Fruit fly (Drosophila melanogaster) whole organism, embryonic: ENCODE data around the gene CG10038.

Source experiments
- Antp ChIP-seq: fragments of 200-800 bp; sonication (Bioruptor generic); optimal IDR thresholded peaks from 3 replicates; lab custom pipeline; 2016; ENCODE audit warnings: missing biosample characterization, missing genetic modification characterization
- Blimp-1 ChIP-seq: fragments of 200-800 bp; sonication (Bioruptor generic); optimal IDR thresholded peaks from 3 replicates; lab custom pipeline; 2018; ENCODE audit warnings: missing biosample characterization, missing genetic modification characterization, mild to moderate bottlenecking, moderate library complexity, missing genetic modification reagents
- CG10366 ChIP-seq: fragments of 200-800 bp; sonication (Bioruptor generic); IDR thresholded peaks from 2 replicates; pipeline ENCODE4 v1.3.6; 2022; ENCODE audit warnings: missing biosample characterization, missing genetic modification characterization
- CG11456 ChIP-seq: fragments of 200-800 bp; sonication (Bioruptor generic); IDR thresholded peaks from 3 replicates; pipeline ENCODE4 v1.3.6; 2022; ENCODE audit warnings: missing biosample characterization, missing genetic modification characterization
- CG12236 ChIP-seq: fragments of 200-800 bp; sonication (Bioruptor generic); optimal IDR thresholded peaks from 2 replicates; lab custom pipeline; 2016; ENCODE audit warnings: missing biosample characterization, missing genetic modification characterization
- CG1233 ChIP-seq: fragments of 200-800 bp; sonication (Bioruptor generic); optimal IDR thresholded peaks from 4 replicates; lab custom pipeline; 2018; ENCODE audit warnings: missing biosample characterization, mild to moderate bottlenecking, missing genetic modification characterization
- CG14441 ChIP-seq: fragments of 200-800 bp; sonication (Bioruptor generic); IDR thresholded peaks from 2 replicates; pipeline ENCODE4 v1.3.6; 2022; ENCODE audit warnings: missing biosample characterization, missing genetic modification characterization
- CG17328 ChIP-seq: fragments of 200-800 bp; sonication (Bioruptor generic); IDR thresholded peaks from 2 replicates; pipeline ENCODE4 v1.3.6; 2022; ENCODE audit warnings: missing biosample characterization, missing genetic modification characterization
- CG17829 ChIP-seq: fragments of 200-800 bp; optimal IDR thresholded peaks from 2 replicates; lab custom pipeline; 2019; ENCODE audit warnings: missing biosample characterization, mild to moderate bottlenecking, missing genetic modification characterization, moderate library complexity
- CG18764 ChIP-seq: fragments of 200-800 bp; sonication (Bioruptor generic); optimal IDR thresholded peaks from 3 replicates; lab custom pipeline; 2016; ENCODE audit warnings: missing biosample characterization, missing genetic modification characterization
- CG30403 ChIP-seq: fragments of 200-800 bp; sonication (Bioruptor generic); optimal IDR thresholded peaks from 3 replicates; lab custom pipeline; 2016; ENCODE audit warnings: missing biosample characterization, missing genetic modification characterization
- CG31441 ChIP-seq: fragments of 200-800 bp; sonication (Bioruptor generic); IDR thresholded peaks from 2 replicates; pipeline ENCODE4 v1.3.6; 2022; ENCODE audit warnings: missing biosample characterization, missing genetic modification characterization
- CG32532 ChIP-seq: fragments of 200-800 bp; sonication (Bioruptor generic); IDR thresholded peaks from 2 replicates; pipeline ENCODE4 v1.3.6; 2022; ENCODE audit warnings: missing biosample characterization, missing genetic modification characterization
- CG33557 ChIP-seq: fragments of 200-800 bp; sonication (Bioruptor generic); optimal IDR thresholded peaks from 2 replicates; lab custom pipeline; 2019; ENCODE audit warnings: missing biosample characterization, mild to moderate bottlenecking, missing genetic modification characterization, moderate library complexity
- CG3407 ChIP-seq: fragments of 200-800 bp; sonication (Bioruptor generic); optimal IDR thresholded peaks from 2 replicates; lab custom pipeline; 2018; ENCODE audit warnings: missing biosample characterization, mild to moderate bottlenecking, missing genetic modification characterization
- CG3838 ChIP-seq: fragments of 200-800 bp; sonication (Bioruptor generic); optimal IDR thresholded peaks from 3 replicates; lab custom pipeline; 2016; ENCODE audit warnings: missing biosample characterization, missing genetic modification characterization
- CG4282 ChIP-seq: fragments of 200-800 bp; sonication (Bioruptor generic); optimal IDR thresholded peaks from 2 replicates; lab custom pipeline; 2016; ENCODE audit warnings: missing biosample characterization, missing genetic modification characterization
- CG4328 ChIP-seq: fragments of 200-800 bp; sonication (Bioruptor generic); optimal IDR thresholded peaks from 3 replicates; lab custom pipeline; 2017; ENCODE audit warnings: missing biosample characterization, missing genetic modification reagents, missing genetic modification characterization
- CG43689 ChIP-seq: fragments of 200-800 bp; sonication (Bioruptor generic); IDR thresholded peaks from 2 replicates; pipeline ENCODE4 v1.3.6; 2022; ENCODE audit warnings: missing biosample characterization, missing genetic modification characterization
- CG9215 ChIP-seq: fragments of 200-800 bp; sonication (Bioruptor generic); IDR thresholded peaks from 2 replicates; pipeline ENCODE4 v1.3.6; 2022; ENCODE audit warnings: missing biosample characterization, missing genetic modification characterization
- CG9876 ChIP-seq: fragments of 200-800 bp; sonication (Bioruptor generic); optimal IDR thresholded peaks from 2 replicates; lab custom pipeline; 2016; ENCODE audit warnings: missing biosample characterization, missing genetic modification characterization
- Camta ChIP-seq: fragments of 200-800 bp; sonication (Bioruptor generic); optimal IDR thresholded peaks from 2 replicates; lab custom pipeline; 2016; ENCODE audit warnings: missing biosample characterization, missing genetic modification characterization
- D ChIP-seq, 2 experiments: fragments of 200-800 bp in 1 of 2; fragments of >200 bp in 1 of 2; sonication (Bioruptor generic) in 1 of 2; optimal IDR thresholded peaks; 2 replicates in 1 of 2; 3 replicates in 1 of 2; lab custom pipeline; 2017; ENCODE audit warnings: mild to moderate bottlenecking in 1 of 2, missing biosample characterization in 1 of 2, missing genetic modification characterization in 1 of 2, missing genetic modification reagents in 1 of 2
- D19B ChIP-seq: fragments of 200-800 bp; sonication (Bioruptor generic); optimal IDR thresholded peaks from 2 replicates; lab custom pipeline; 2017; ENCODE audit warnings: missing biosample characterization, mild to moderate bottlenecking, missing genetic modification characterization
- Doc2 ChIP-seq: fragments of 200-800 bp; sonication (Bioruptor generic); IDR thresholded peaks from 2 replicates; pipeline ENCODE4 v1.3.6; 2022; ENCODE audit warnings: missing biosample characterization, missing genetic modification characterization
- ERR ChIP-seq: fragments of 200-800 bp; sonication (Bioruptor generic); optimal IDR thresholded peaks from 2 replicates; lab custom pipeline; 2016; ENCODE audit warnings: missing biosample characterization, missing genetic modification characterization
- Myb ChIP-seq: fragments of 200-800 bp; sonication (Bioruptor generic); optimal IDR thresholded peaks from 2 replicates; lab custom pipeline; 2016; ENCODE audit warnings: missing biosample characterization, missing genetic modification characterization
- Xrp1 ChIP-seq: fragments of 200-800 bp; sonication (Bioruptor generic); IDR thresholded peaks from 2 replicates; pipeline ENCODE4 v1.3.6; 2022; ENCODE audit warnings: missing biosample characterization, missing genetic modification characterization
- ato ChIP-seq: fragments of 200-800 bp; sonication (Bioruptor generic); IDR thresholded peaks from 2 replicates; pipeline ENCODE4 v1.3.6; 2022; ENCODE audit warnings: missing biosample characterization, missing genetic modification characterization; ENCODE audit not compliant: partially characterized antibody
- chif ChIP-seq, 2 experiments: fragments of 200-800 bp; sonication (Bioruptor generic); optimal IDR thresholded peaks; 3 replicates each; lab custom pipeline; 2016; ENCODE audit warnings: missing biosample characterization in 2 of 2, missing genetic modification characterization in 2 of 2
- disco-r ChIP-seq: fragments of 200-800 bp; sonication (Bioruptor generic); optimal IDR thresholded peaks from 2 replicates; lab custom pipeline; 2016; ENCODE audit warnings: missing biosample characterization, missing genetic modification characterization
- fd102C ChIP-seq: fragments of 200-800 bp; sonication (Bioruptor generic); optimal IDR thresholded peaks from 2 replicates; lab custom pipeline; 2018; ENCODE audit warnings: missing biosample characterization, mild to moderate bottlenecking, missing genetic modification characterization, moderate library complexity
- gcm ChIP-seq: fragments of 200-800 bp; sonication (Bioruptor generic); optimal IDR thresholded peaks from 2 replicates; lab custom pipeline; 2019; ENCODE audit warnings: missing biosample characterization, mild to moderate bottlenecking, missing genetic modification characterization, moderate library complexity
- gfzf ChIP-seq: fragments of 200-800 bp; sonication (Bioruptor generic); optimal IDR thresholded peaks from 2 replicates; lab custom pipeline; 2016; ENCODE audit warnings: missing biosample characterization, mild to moderate bottlenecking, missing genetic modification characterization, moderate library complexity
- kah ChIP-seq: fragments of 200-800 bp; sonication (Bioruptor generic); optimal IDR thresholded peaks from 2 replicates; lab custom pipeline; 2018; ENCODE audit warnings: missing biosample characterization, mild to moderate bottlenecking, missing genetic modification characterization
- ken ChIP-seq: fragments of 200-800 bp; sonication (Bioruptor generic); IDR thresholded peaks from 3 replicates; pipeline ENCODE4 v1.3.6; 2022; ENCODE audit warnings: missing biosample characterization, missing genetic modification characterization
- lilli ChIP-seq: fragments of 200-800 bp; sonication (Bioruptor generic); optimal IDR thresholded peaks from 3 replicates; lab custom pipeline; 2016; ENCODE audit warnings: missing biosample characterization, missing genetic modification characterization
- lola ChIP-seq, 3 experiments: fragments of >200 bp in 2 of 3; fragments of 200-800 bp in 1 of 3; sonication (Bioruptor generic) in 1 of 3; optimal IDR thresholded peaks; 2 replicates each; lab custom pipeline; 2017 to 2019; ENCODE audit warnings: missing biosample characterization in 3 of 3, missing genetic modification characterization in 3 of 3, mild to moderate bottlenecking in 1 of 3, moderate library complexity in 1 of 3
- mam ChIP-seq: fragments of 200-800 bp; sonication (Bioruptor generic); optimal IDR thresholded peaks from 3 replicates; lab custom pipeline; 2016; ENCODE audit warnings: missing biosample characterization, missing genetic modification characterization
- nmo ChIP-seq: fragments of 200-800 bp; sonication (Bioruptor generic); optimal IDR thresholded peaks from 2 replicates; lab custom pipeline; 2018; ENCODE audit warnings: missing biosample characterization, mild to moderate bottlenecking, missing genetic modification characterization, moderate library complexity
- nom ChIP-seq: fragments of 200-800 bp; sonication (Bioruptor generic); optimal IDR thresholded peaks from 2 replicates; lab custom pipeline; 2017; ENCODE audit warnings: missing biosample characterization, missing genetic modification characterization, mild to moderate bottlenecking, moderate library complexity, missing genetic modification reagents
- peb ChIP-seq: fragments of 200-800 bp; sonication (Bioruptor generic); IDR thresholded peaks from 2 replicates; pipeline ENCODE4 v1.3.6; 2022; ENCODE audit warnings: missing biosample characterization, missing genetic modification characterization
- prd ChIP-seq, 3 experiments: fragments of >200 bp in 2 of 3; fragments of 200-800 bp in 1 of 3; sonication (Bioruptor generic) in 1 of 3; optimal IDR thresholded peaks in 2 of 3; IDR thresholded peaks in 1 of 3; 2 replicates in 2 of 3; 3 replicates in 1 of 3; pipeline versions ENCODE4 v1.3.6 to Lab custom; 2017 to 2022; ENCODE audit warnings: missing biosample characterization in 1 of 3, missing genetic modification characterization in 1 of 3
- ro ChIP-seq: fragments of 200-800 bp; sonication (Bioruptor generic); IDR thresholded peaks from 2 replicates; pipeline ENCODE4 v1.3.6; 2022; ENCODE audit warnings: missing biosample characterization, missing genetic modification characterization
- sc ChIP-seq, 3 experiments: fragments of >200 bp in 2 of 3; fragments of 200-800 bp in 1 of 3; sonication (Bioruptor generic) in 1 of 3; optimal IDR thresholded peaks; 2 replicates in 2 of 3; 3 replicates in 1 of 3; lab custom pipeline; 2017; ENCODE audit warnings: mild to moderate bottlenecking in 1 of 3, missing biosample characterization in 1 of 3, missing genetic modification characterization in 1 of 3, missing genetic modification reagents in 1 of 3
- sisA ChIP-seq: fragments of 200-800 bp; sonication (Bioruptor generic); IDR thresholded peaks from 2 replicates; pipeline ENCODE4 v1.3.6; 2022; ENCODE audit warnings: missing biosample characterization, missing genetic modification characterization
- sr ChIP-seq: fragments of 200-800 bp; sonication (Bioruptor generic); IDR thresholded peaks from 3 replicates; pipeline ENCODE4 v1.3.6; 2022; ENCODE audit warnings: missing biosample characterization, missing genetic modification characterization
- tgo ChIP-seq: fragments of 200-800 bp; sonication (Bioruptor generic); IDR thresholded peaks from 3 replicates; pipeline ENCODE4 v1.3.6; 2022; ENCODE audit warnings: missing biosample characterization, missing genetic modification characterization
- tx ChIP-seq: fragments of 200-800 bp; sonication (Bioruptor generic); optimal IDR thresholded peaks from 2 replicates; lab custom pipeline; 2016; ENCODE audit warnings: missing biosample characterization, missing genetic modification characterization
- zfh2 ChIP-seq: fragments of 200-800 bp; sonication (Bioruptor generic); optimal IDR thresholded peaks from 2 replicates; lab custom pipeline; 2016; ENCODE audit warnings: missing biosample characterization, missing genetic modification characterization

The CG10038 gene

DNA sequence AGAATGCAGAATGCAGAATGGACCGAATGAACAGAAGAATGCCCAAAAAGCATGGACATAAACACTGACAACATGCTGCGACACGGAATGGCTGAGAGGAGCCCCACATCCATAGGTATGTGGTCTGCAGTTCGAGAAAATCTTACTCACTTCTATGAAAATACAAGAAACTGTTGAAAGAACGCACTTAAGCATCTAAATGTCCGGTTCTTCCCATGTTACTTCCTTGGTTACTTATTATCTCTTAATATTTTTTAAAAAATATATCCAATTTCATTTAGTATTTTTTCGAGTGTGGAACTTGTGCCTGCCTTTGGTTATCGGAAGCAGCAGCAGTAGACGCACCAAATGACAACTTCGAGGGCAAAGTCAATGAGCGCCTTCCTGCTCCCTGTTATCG, 36.2 kb downstream of the CG10038 start (continued):
- TF ChIP-seq tx (GFP tag; lab: Kevin White, UChicago): no peak
- TF ChIP-seq CG1233 (GFP tag; lab: Kevin White, UChicago): no peak
- TF ChIP-seq CG3838 (GFP tag; lab: Kevin White, UChicago): no peak
- TF ChIP-seq CG3407 (GFP tag; lab: Kevin White, UChicago): peak; percentile 22
- TF ChIP-seq sr (GFP tag; lab: Robert Waterston, UW): no peak
- no peak for TF ChIP-seq CG30403 (GFP tag; lab: Kevin White, UChicago)
- no peak for TF ChIP-seq CG10366 (GFP tag; lab: Robert Waterston, UW)
- no peak for TF ChIP-seq peb
- no peak for TF ChIP-seq gfzf (GFP tag; lab: Kevin White, UChicago)
- TF ChIP-seq nmo (GFP tag; lab: Kevin White, UChicago): peak; percentile 48
- TF ChIP-seq CG43689: no peak
- TF ChIP-seq Myb: no peak
- peak; percentile 72 for TF ChIP-seq nom (GFP tag; lab: Kevin White, UChicago)
- TF ChIP-seq Antp (GFP tag; lab: Kevin White, UChicago): no peak
- no peak for TF ChIP-seq kah (GFP tag; lab: Kevin White, UChicago)
- TF ChIP-seq gcm (GFP tag; lab: Kevin White, UChicago): peak; percentile 12
- peak in 1 of 3 experiments; percentile 66 for TF ChIP-seq lola (GFP tag; optimal IDR thresholded peaks at IDR 0.05; lab: Kevin White, UChicago)
- no peak for TF ChIP-seq CG11456
- peak; percentile 4 for TF ChIP-seq lilli (GFP tag; lab: Kevin White, UChicago)
- TF ChIP-seq Blimp-1 (GFP tag; lab: Kevin White, UChicago): peak; percentile 7
- TF ChIP-seq prd (optimal IDR thresholded peaks at IDR 0.05; lab: Kevin White, UChicago): no peak
- TF ChIP-seq prd (GFP tag; IDR thresholded peaks at IDR 0.05; lab: Robert Waterston, UW): peak; percentile 65; the same call in 2 of the 3 replicates
- no peak for TF ChIP-seq sisA (GFP tag; lab: Robert Waterston, UW)
- TF ChIP-seq ERR: no peak
- TF ChIP-seq ken (GFP tag; lab: Robert Waterston, UW): no peak
- peak; percentile 43; the same call in 1 of the 2 replicates for TF ChIP-seq CG31441 (GFP tag; lab: Robert Waterston, UW)
- no peak for TF ChIP-seq ro (GFP tag; lab: Robert Waterston, UW)
- TF ChIP-seq Doc2 (GFP tag; lab: Robert Waterston, UW): no peak
- TF ChIP-seq Xrp1 (GFP tag; lab: Robert Waterston, UW): peak; percentile 61
- TF ChIP-seq CG18764: no peak
- no peak for TF ChIP-seq Camta (GFP tag; lab: Kevin White, UChicago)
- TF ChIP-seq mam (GFP tag; lab: Kevin White, UChicago): no peak
- TF ChIP-seq CG33557 (GFP tag; lab: Kevin White, UChicago): no peak
- no peak for TF ChIP-seq CG14441 (GFP tag; lab: Robert Waterston, UW)
- TF ChIP-seq D (optimal IDR thresholded peaks at IDR 0.05; lab: Kevin White, UChicago): no peak
- no peak for TF ChIP-seq D (GFP tag; optimal IDR thresholded peaks at IDR 0.05; lab: Kevin White, UChicago)
- peak in 1 of 2 experiments; percentile 26 for TF ChIP-seq chif (GFP tag; optimal IDR thresholded peaks at IDR 0.05; lab: Kevin White, UChicago)
- TF ChIP-seq sc (optimal IDR thresholded peaks at IDR 0.05; lab: Kevin White, UChicago): no peak
- TF ChIP-seq sc (GFP tag; optimal IDR thresholded peaks at IDR 0.05; lab: Kevin White, UChicago): no peak
- no peak for TF ChIP-seq tgo (GFP tag; lab: Robert Waterston, UW)
- TF ChIP-seq CG12236 (GFP tag; lab: Kevin White, UChicago): no peak
- peak; percentile 47; the same call in 1 of the 2 replicates for TF ChIP-seq CG17328 (GFP tag; lab: Robert Waterston, UW)
- TF ChIP-seq zfh2 (GFP tag; lab: Kevin White, UChicago): no peak
- no peak for TF ChIP-seq D19B (GFP tag; lab: Kevin White, UChicago)
- no peak for TF ChIP-seq disco-r (GFP tag; lab: Kevin White, UChicago)
- no peak for TF ChIP-seq CG4282
- no peak for TF ChIP-seq CG4328
- no peak for TF ChIP-seq CG32532 (GFP tag; lab: Robert Waterston, UW)
- TF ChIP-seq CG17829: peak; percentile 26
- no peak for TF ChIP-seq CG9215 (GFP tag; lab: Robert Waterston, UW)
- TF ChIP-seq fd102C: peak; percentile 38
- TF ChIP-seq CG9876 (GFP tag; lab: Kevin White, UChicago): no peak
- TF ChIP-seq ato (GFP tag; lab: Robert Waterston, UW): no peak
